Fruit fly (Drosophila melanogaster) whole organism, embryonic: ENCODE measurements around the gene Vm26Aa.

Experiments used
- Atf3 ChIP-seq: fragments of 200-800 bp; sonication (Bioruptor generic); optimal IDR thresholded peaks from 3 replicates; lab custom pipeline; 2016; ENCODE audit warnings: missing biosample characterization, missing genetic modification characterization
- Atf6 ChIP-seq: fragments of 200-800 bp; sonication (Bioruptor generic); IDR thresholded peaks from 2 replicates; pipeline ENCODE4 v1.3.6; 2022; ENCODE audit warnings: missing biosample characterization, missing genetic modification characterization
- Awh ChIP-seq: fragments of 200-800 bp; sonication (Bioruptor generic); IDR thresholded peaks from 2 replicates; pipeline ENCODE4, ENCODE4 v1.3.6; 2022; ENCODE audit warnings: missing biosample characterization, missing genetic modification characterization
- Bdp1 ChIP-seq: fragments of 200-800 bp; sonication (Bioruptor generic); optimal IDR thresholded peaks from 3 replicates; lab custom pipeline; 2016; ENCODE audit warnings: missing biosample characterization, missing genetic modification characterization
- C15 ChIP-seq: fragments of 200-800 bp; sonication (Bioruptor generic); IDR thresholded peaks from 3 replicates; pipeline ENCODE4 v1.3.6; 2022; ENCODE audit warnings: missing biosample characterization, missing genetic modification characterization
- CG10147 ChIP-seq: fragments of 200-800 bp; sonication (Bioruptor generic); optimal IDR thresholded peaks from 2 replicates; lab custom pipeline; 2019; ENCODE audit warnings: missing biosample characterization, mild to moderate bottlenecking, missing genetic modification characterization, moderate library complexity
- CG1024 ChIP-seq: fragments of 200-800 bp; sonication (Bioruptor generic); IDR thresholded peaks from 2 replicates; pipeline ENCODE4 v1.3.6; 2022; ENCODE audit warnings: missing biosample characterization, missing genetic modification characterization
- CG10366 ChIP-seq: fragments of 200-800 bp; sonication (Bioruptor generic); IDR thresholded peaks from 2 replicates; pipeline ENCODE4 v1.3.6; 2022; ENCODE audit warnings: missing biosample characterization, missing genetic modification characterization
- CG10959 ChIP-seq: fragments of 200-800 bp; sonication (Bioruptor generic); IDR thresholded peaks from 2 replicates; pipeline ENCODE4 v1.3.6; 2022; ENCODE audit warnings: missing biosample characterization, missing genetic modification characterization
- CG11247 ChIP-seq: fragments of 200-800 bp; sonication (Bioruptor generic); IDR thresholded peaks from 2 replicates; pipeline ENCODE4 v1.3.6; 2022; ENCODE audit warnings: missing biosample characterization, missing genetic modification characterization
- CG12219 ChIP-seq: fragments of 200-800 bp; sonication (Bioruptor generic); optimal IDR thresholded peaks from 3 replicates; lab custom pipeline; 2018; ENCODE audit warnings: missing biosample characterization, mild to moderate bottlenecking, missing genetic modification characterization
- CG13123 ChIP-seq: fragments of 200-800 bp; sonication (Bioruptor generic); optimal IDR thresholded peaks from 2 replicates; lab custom pipeline; 2016; ENCODE audit warnings: missing biosample characterization, missing genetic modification characterization
- CG14965 ChIP-seq: fragments of 200-800 bp; sonication (Bioruptor generic); optimal IDR thresholded peaks from 2 replicates; lab custom pipeline; 2016; ENCODE audit warnings: missing biosample characterization, missing genetic modification characterization, borderline replicate concordance
- CG15011 ChIP-seq: fragments of 200-800 bp; sonication (Bioruptor generic); optimal IDR thresholded peaks from 3 replicates; lab custom pipeline; 2018; ENCODE audit warnings: missing biosample characterization, mild to moderate bottlenecking, missing genetic modification characterization
- CG17328 ChIP-seq: fragments of 200-800 bp; sonication (Bioruptor generic); IDR thresholded peaks from 2 replicates; pipeline ENCODE4 v1.3.6; 2022; ENCODE audit warnings: missing biosample characterization, missing genetic modification characterization
- CG17359 ChIP-seq: fragments of 200-800 bp; sonication (Bioruptor generic); optimal IDR thresholded peaks from 3 replicates; lab custom pipeline; 2018; ENCODE audit warnings: missing biosample characterization, mild to moderate bottlenecking, missing genetic modification characterization, moderate library complexity
- CG2712 ChIP-seq: fragments of 200-800 bp; optimal IDR thresholded peaks from 3 replicates; lab custom pipeline; 2019; ENCODE audit warnings: missing biosample characterization, mild to moderate bottlenecking, missing genetic modification characterization, moderate library complexity
- CG3065 ChIP-seq: fragments of 200-800 bp; sonication (Bioruptor generic); optimal IDR thresholded peaks from 2 replicates; lab custom pipeline; 2016; ENCODE audit warnings: missing biosample characterization, missing genetic modification characterization
- CG4820 ChIP-seq: fragments of 200-800 bp; sonication (Bioruptor generic); optimal IDR thresholded peaks from 3 replicates; lab custom pipeline; 2016; ENCODE audit warnings: missing biosample characterization, missing genetic modification characterization
- CG7745 ChIP-seq: fragments of 200-800 bp; sonication (Bioruptor generic); optimal IDR thresholded peaks from 2 replicates; lab custom pipeline; 2018; ENCODE audit warnings: missing biosample characterization, mild to moderate bottlenecking, missing genetic modification characterization, moderate library complexity
- CG7963 ChIP-seq: fragments of 200-800 bp; sonication (Bioruptor generic); IDR thresholded peaks from 3 replicates; pipeline ENCODE4 v1.3.6; 2022; ENCODE audit warnings: missing biosample characterization, missing genetic modification characterization; ENCODE audit not compliant: partially characterized antibody
- CG8924 ChIP-seq: fragments of 200-800 bp; optimal IDR thresholded peaks from 3 replicates; lab custom pipeline; 2019; ENCODE audit warnings: missing biosample characterization, mild to moderate bottlenecking, missing genetic modification characterization, moderate library complexity
- CoRest ChIP-seq: fragments of 200-800 bp; sonication (Bioruptor generic); optimal IDR thresholded peaks from 3 replicates; lab custom pipeline; 2018; ENCODE audit warnings: missing biosample characterization, mild to moderate bottlenecking, missing genetic modification characterization, moderate library complexity
- Dbx ChIP-seq: fragments of 200-800 bp; sonication (Bioruptor generic); IDR thresholded peaks from 3 replicates; pipeline ENCODE4 v1.3.6; 2022; ENCODE audit warnings: missing biosample characterization, missing genetic modification characterization
- Drgx ChIP-seq: fragments of 200-800 bp; sonication (Bioruptor generic); IDR thresholded peaks from 2 replicates; pipeline ENCODE4 v1.3.6; 2022; ENCODE audit warnings: missing biosample characterization, missing genetic modification characterization
- E2f1 ChIP-seq: fragments of 200-800 bp; sonication (Bioruptor generic); IDR thresholded peaks from 2 replicates; pipeline ENCODE4 v1.3.6; 2022; ENCODE audit warnings: missing biosample characterization, missing genetic modification characterization
- GATAe ChIP-seq: fragments of 200-800 bp; sonication (Bioruptor generic); conservative IDR thresholded peaks from 2 replicates; pipeline ENCODE4 v1.3.6; 2022; ENCODE audit warnings: missing biosample characterization, missing genetic modification characterization
- Gsc ChIP-seq: fragments of 200-800 bp; sonication (Bioruptor generic); IDR thresholded peaks from 2 replicates; pipeline ENCODE4 v1.3.6; 2022; ENCODE audit warnings: missing biosample characterization, missing genetic modification characterization
- HmgZ ChIP-seq: fragments of 200-800 bp; sonication (Bioruptor generic); optimal IDR thresholded peaks from 2 replicates; lab custom pipeline; 2018; ENCODE audit warnings: missing biosample characterization, mild to moderate bottlenecking, missing genetic modification characterization
- Hmr ChIP-seq: fragments of 200-800 bp; sonication (Bioruptor generic); optimal IDR thresholded peaks from 3 replicates; lab custom pipeline; 2017; ENCODE audit warnings: mild to moderate bottlenecking, missing biosample characterization, missing genetic modification reagents, missing genetic modification characterization
- Hmx ChIP-seq: fragments of 200-800 bp; sonication (Bioruptor generic); optimal IDR thresholded peaks from 2 replicates; lab custom pipeline; 2016; ENCODE audit warnings: missing biosample characterization, missing genetic modification characterization
- Hsf ChIP-seq: fragments of 200-800 bp; sonication (Bioruptor generic); optimal IDR thresholded peaks from 3 replicates; lab custom pipeline; 2016; ENCODE audit warnings: missing biosample characterization, missing genetic modification characterization
- NC2α ChIP-seq: fragments of 200-800 bp; sonication (Bioruptor generic); optimal IDR thresholded peaks from 2 replicates; lab custom pipeline; 2016; ENCODE audit warnings: missing biosample characterization, missing genetic modification characterization
- NK7.1 ChIP-seq: fragments of 200-800 bp; sonication (Bioruptor generic); optimal IDR thresholded peaks from 3 replicates; lab custom pipeline; 2016; ENCODE audit warnings: missing biosample characterization, missing genetic modification characterization
- Optix ChIP-seq: fragments of 200-800 bp; sonication (Bioruptor generic); IDR thresholded peaks from 3 replicates; pipeline ENCODE4 v1.3.6; 2022; ENCODE audit warnings: missing biosample characterization, missing genetic modification characterization
- YL-1 ChIP-seq: fragments of 200-800 bp; sonication (Bioruptor generic); optimal IDR thresholded peaks from 3 replicates; lab custom pipeline; 2017; ENCODE audit warnings: missing biosample characterization, mild to moderate bottlenecking, missing genetic modification characterization
- ac ChIP-seq: fragments of 200-800 bp; sonication (Bioruptor generic); optimal IDR thresholded peaks from 3 replicates; lab custom pipeline; 2017; ENCODE audit warnings: missing biosample characterization, mild to moderate bottlenecking, missing genetic modification characterization
- chif ChIP-seq, 2 experiments: fragments of 200-800 bp; sonication (Bioruptor generic); optimal IDR thresholded peaks; 3 replicates each; lab custom pipeline; 2016; ENCODE audit warnings: missing biosample characterization in 2 of 2, missing genetic modification characterization in 2 of 2
- croc ChIP-seq: fragments of 200-800 bp; sonication (Bioruptor generic); conservative IDR thresholded peaks from 3 replicates; pipeline ENCODE4 v1.3.6; 2022; ENCODE audit warnings: missing biosample characterization, missing genetic modification characterization
- crol ChIP-seq: fragments of 200-800 bp; sonication (Bioruptor generic); IDR thresholded peaks from 2 replicates; pipeline ENCODE4 v1.3.6; 2022; ENCODE audit warnings: missing biosample characterization, missing genetic modification characterization
- dm ChIP-seq: fragments of 200-800 bp; sonication (Bioruptor generic); optimal IDR thresholded peaks from 3 replicates; lab custom pipeline; 2016; ENCODE audit warnings: missing biosample characterization, missing genetic modification characterization
- dmrt99B ChIP-seq: fragments of 200-800 bp; sonication (Bioruptor generic); optimal IDR thresholded peaks from 2 replicates; lab custom pipeline; 2018; ENCODE audit warnings: missing biosample characterization, mild to moderate bottlenecking, missing genetic modification characterization, moderate library complexity
- dysf ChIP-seq: fragments of 200-800 bp; sonication (Bioruptor generic); IDR thresholded peaks from 3 replicates; pipeline ENCODE4 v1.3.6; 2022; ENCODE audit warnings: missing biosample characterization, missing genetic modification characterization
- gfzf ChIP-seq: fragments of 200-800 bp; sonication (Bioruptor generic); optimal IDR thresholded peaks from 2 replicates; lab custom pipeline; 2016; ENCODE audit warnings: missing biosample characterization, mild to moderate bottlenecking, missing genetic modification characterization, moderate library complexity
- jigr1 ChIP-seq: fragments of 200-800 bp; sonication (Bioruptor generic); IDR thresholded peaks from 3 replicates; pipeline ENCODE4 v1.3.6; 2022; ENCODE audit warnings: missing biosample characterization, missing genetic modification characterization
- mld ChIP-seq: fragments of 200-800 bp; sonication (Bioruptor generic); IDR thresholded peaks from 3 replicates; pipeline ENCODE4 v1.3.6; 2022; ENCODE audit warnings: missing biosample characterization, missing genetic modification characterization; ENCODE audit not compliant: partially characterized antibody
- otp ChIP-seq: fragments of 200-800 bp; sonication (Bioruptor generic); IDR thresholded peaks from 3 replicates; pipeline ENCODE4, ENCODE4 v1.3.6; 2022; ENCODE audit warnings: missing biosample characterization, missing genetic modification characterization
- pan ChIP-seq, 4 experiments: fragments of >200 bp in 3 of 4; fragments of 200-800 bp in 1 of 4; sonication (Bioruptor generic) in 1 of 4; optimal IDR thresholded peaks in 3 of 4; IDR thresholded peaks in 1 of 4; 2 replicates each; pipeline versions ENCODE4 v1.3.6 to Lab custom; 2017 to 2022; ENCODE audit warnings: missing biosample characterization in 2 of 4, missing genetic modification characterization in 2 of 4, mixed read lengths in 1 of 4
- ranshi ChIP-seq: fragments of 200-800 bp; sonication (Bioruptor generic); IDR thresholded peaks from 2 replicates; pipeline ENCODE4 v1.3.6; 2022; ENCODE audit warnings: missing biosample characterization, missing genetic modification characterization
- sens ChIP-seq: fragments of 200-800 bp; sonication (Bioruptor generic); peaks from one replicate; lab custom pipeline; 2016; ENCODE audit warnings: missing biosample characterization, missing genetic modification characterization
- sug ChIP-seq: fragments of 200-800 bp; optimal IDR thresholded peaks from 2 replicates; lab custom pipeline; 2019; ENCODE audit warnings: missing biosample characterization, mild to moderate bottlenecking, missing genetic modification characterization, moderate library complexity
- tgo ChIP-seq: fragments of 200-800 bp; sonication (Bioruptor generic); IDR thresholded peaks from 3 replicates; pipeline ENCODE4 v1.3.6; 2022; ENCODE audit warnings: missing biosample characterization, missing genetic modification characterization

The Vm26Aa gene

dm6 chr2L:5986094-5986493 is 26.0 kb upstream of the Vm26Aa start, which contains the start of gene ifc (continued):
- peak; percentile 39 for TF ChIP-seq Bdp1 (GFP tag; lab: Kevin White, UChicago)
- TF ChIP-seq crol (GFP tag; lab: Robert Waterston, UW), result no peak
- no peak for TF ChIP-seq GATAe (GFP tag; lab: Robert Waterston, UW)
- TF ChIP-seq sug (tag; lab: Kevin White, UChicago), result peak; percentile 60
- no peak for TF ChIP-seq CG3065 (GFP tag; lab: Kevin White, UChicago)
- peak; percentile 61 for TF ChIP-seq CG8924 (tag; lab: Kevin White, UChicago)
- no peak for TF ChIP-seq CG7963
- TF ChIP-seq CG10366 (GFP tag; lab: Robert Waterston, UW), result no peak
- TF ChIP-seq dmrt99B (tag; lab: Kevin White, UChicago), result no peak
- TF ChIP-seq ranshi, result no peak
- TF ChIP-seq E2f1 (GFP tag; lab: Robert Waterston, UW), result no peak
- peak; percentile 5 for TF ChIP-seq CG12219 (GFP tag; lab: Kevin White, UChicago)
- TF ChIP-seq Optix (GFP tag; lab: Robert Waterston, UW), result no peak
- no peak for TF ChIP-seq Drgx (GFP tag; lab: Robert Waterston, UW)
- no peak for TF ChIP-seq CG10959
- TF ChIP-seq sens (GFP tag; lab: Kevin White, UChicago), result peak; percentile 90
- TF ChIP-seq dm (GFP tag; lab: Kevin White, UChicago), result peak; percentile 70
- peak; percentile 82 for TF ChIP-seq HmgZ
- no peak for TF ChIP-seq Awh (GFP tag; lab: Robert Waterston, UW)
- TF ChIP-seq YL-1, result peak; percentile 69
- no peak for TF ChIP-seq Gsc (GFP tag; lab: Robert Waterston, UW)
- no peak for TF ChIP-seq Hmx (GFP tag; lab: Kevin White, UChicago)
- no peak for TF ChIP-seq croc (GFP tag; lab: Robert Waterston, UW)
- no peak for TF ChIP-seq NK7.1
- TF ChIP-seq CG2712 (tag; lab: Kevin White, UChicago), result peak; percentile 76
- TF ChIP-seq jigr1, result no peak
- no peak for TF ChIP-seq pan (optimal IDR thresholded peaks at IDR 0.05; lab: Kevin White, UChicago)
- no peak for TF ChIP-seq pan (GFP tag; optimal IDR thresholded peaks at IDR 0.05 in 1 of 2, IDR thresholded peaks at IDR 0.05 in 1 of 2)
- TF ChIP-seq CG17328, result no peak
- no peak for TF ChIP-seq CG7745
- TF ChIP-seq Hsf (GFP tag; lab: Kevin White, UChicago), result peak; percentile 55
- TF ChIP-seq gfzf, result peak; percentile 61
- TF ChIP-seq dysf (GFP tag; lab: Robert Waterston, UW), result no peak
- TF ChIP-seq C15, result no peak
- TF ChIP-seq CG13123, result peak; percentile 51
- TF ChIP-seq ac (GFP tag; lab: Kevin White, UChicago), result no peak
- TF ChIP-seq Dbx (GFP tag; lab: Robert Waterston, UW), result no peak
- TF ChIP-seq mld (GFP tag; lab: Robert Waterston, UW), result no peak
- no peak for TF ChIP-seq tgo (GFP tag; lab: Robert Waterston, UW)
- TF ChIP-seq CG14965 (GFP tag; lab: Kevin White, UChicago), result no peak
- no peak for TF ChIP-seq CG15011
- TF ChIP-seq NC2α (GFP tag; lab: Kevin White, UChicago), result no peak
- no peak for TF ChIP-seq CG10147
- peak; percentile 74 for TF ChIP-seq CoRest (tag; lab: Kevin White, UChicago)
- no peak for TF ChIP-seq CG1024 (GFP tag; lab: Robert Waterston, UW)
- TF ChIP-seq Hmr (GFP tag; lab: Kevin White, UChicago), result peak; percentile 73
- TF ChIP-seq chif (GFP tag; optimal IDR thresholded peaks at IDR 0.05; lab: Kevin White, UChicago), result peak in 1 of 2 experiments; percentile 59
- TF ChIP-seq CG11247 (GFP tag; lab: Robert Waterston, UW), result no peak
- TF ChIP-seq otp (GFP tag; lab: Robert Waterston, UW), result no peak
- peak; percentile 33 for TF ChIP-seq CG4820 (GFP tag; lab: Kevin White, UChicago)
- TF ChIP-seq Atf3 (GFP tag; lab: Kevin White, UChicago), result peak; percentile 5
- TF ChIP-seq Atf6 (GFP tag; lab: Robert Waterston, UW), result no peak
- TF ChIP-seq CG17359 (tag; lab: Kevin White, UChicago), result peak; percentile 41
